Worm (Caenorhabditis elegans) whole organism, L2 larva: ENCODE results near the gene gst-1.

Experiments
- ZK546.5 ChIP-seq: sonication (generic microtip); optimal IDR thresholded peaks from 2 replicates; lab custom pipeline; 2017; ENCODE audit warnings: missing biosample characterization, missing genetic modification characterization
- ama-1 ChIP-seq: fragments of 150-350 bp; optimal IDR thresholded peaks from 2 replicates; lab custom pipeline; 2018; ENCODE audit warnings: inconsistent platforms
- blmp-1 ChIP-seq: sonication (generic microtip); optimal IDR thresholded peaks from 2 replicates; lab custom pipeline; 2017; ENCODE audit warnings: missing genetic modification characterization, mild to moderate bottlenecking, missing compliant biosample characterization, antibody characterized with exemption, moderate library complexity; ENCODE audit not compliant: insufficient read depth
- lin-39 ChIP-seq: fragments of 150-350 bp; optimal IDR thresholded peaks from 2 replicates; lab custom pipeline; 2014; ENCODE audit warnings: missing biosample characterization, missing genetic modification reagents, missing genetic modification characterization
- nhr-10 ChIP-seq: sonication (generic microtip); optimal IDR thresholded peaks from 2 replicates; lab custom pipeline; 2017; ENCODE audit warnings: missing biosample characterization, missing genetic modification characterization
- nhr-23 ChIP-seq: fragments of 150-350 bp; optimal IDR thresholded peaks from 2 replicates; lab custom pipeline; 2014; ENCODE audit warnings: missing biosample characterization, missing genetic modification reagents, missing genetic modification characterization
- nhr-237 ChIP-seq: fragments of 150-350 bp; optimal IDR thresholded peaks from 2 replicates; lab custom pipeline; 2014; ENCODE audit warnings: missing biosample characterization, missing genetic modification characterization
- sma-3 ChIP-seq: sonication (generic microtip); optimal IDR thresholded peaks from 2 replicates; lab custom pipeline; 2016; ENCODE audit warnings: missing genetic modification reagents, missing genetic modification characterization, missing compliant biosample characterization
- snpc-4 ChIP-seq: fragments of 150-350 bp; optimal IDR thresholded peaks from 2 replicates; lab custom pipeline; 2014; ENCODE audit warnings: missing biosample characterization, missing genetic modification characterization
- unc-62 ChIP-seq: fragments of 150-350 bp; optimal IDR thresholded peaks from 2 replicates; lab custom pipeline; 2014; ENCODE audit warnings: missing biosample characterization, missing genetic modification reagents, missing genetic modification characterization
- ztf-11 ChIP-seq: sonication (generic microtip); optimal IDR thresholded peaks from 2 replicates; lab custom pipeline; 2017; ENCODE audit warnings: missing biosample characterization, missing genetic modification characterization

DNA sequence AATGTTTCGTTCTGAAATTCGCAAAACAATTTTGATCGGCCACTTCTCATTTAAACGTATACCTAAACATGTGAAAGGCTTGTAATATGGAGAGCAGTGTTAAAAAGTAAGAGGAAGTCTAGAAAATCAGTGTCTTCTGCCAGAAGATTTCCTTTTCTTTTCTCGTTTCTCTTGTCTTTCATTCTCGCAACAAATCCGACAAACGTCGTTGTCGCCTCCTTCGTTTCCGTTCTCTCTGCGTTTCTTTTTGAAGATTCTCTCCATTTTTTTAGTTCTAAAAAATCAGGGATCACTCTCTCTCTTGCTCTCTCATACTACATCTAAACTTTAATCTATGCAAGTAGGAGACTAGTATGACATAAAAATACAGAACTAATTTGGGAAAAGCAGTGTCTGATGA is 11.9 kb upstream of the gst-1 start:
- TF ChIP-seq nhr-10 (tag; lab: Kevin White, UChicago), result no peak
- TF ChIP-seq ama-1 (lab: Kevin White, UChicago), result no peak
- no peak for TF ChIP-seq ZK546.5
- TF ChIP-seq unc-62 (GFP tag; lab: Kevin White, UChicago), result no peak
- no peak for TF ChIP-seq snpc-4
- no peak for TF ChIP-seq blmp-1
- no peak for TF ChIP-seq ztf-11
- TF ChIP-seq nhr-237 (tag; lab: Kevin White, UChicago), result no peak
- no peak for TF ChIP-seq sma-3 (GFP tag; lab: Kevin White, UChicago)
- TF ChIP-seq nhr-23 (tag; lab: Kevin White, UChicago), result no peak
- no peak for TF ChIP-seq lin-39 (tag; lab: Kevin White, UChicago)
